Worm (Caenorhabditis elegans): ENCODE data around the gene sams-3.

ce11 chrIV:5869354-5869753, 20.9 kb downstream of the sams-3 start:
- TF ChIP-seq repo-1 (tag; optimal IDR thresholded peaks at IDR 0.05) (no peak), sdz-38 (tag; optimal IDR thresholded peaks at IDR 0.05) (no peak), Y67H2A.10 (GFP tag; conservative IDR thresholded peaks at IDR 0.05) (no peak), let-526 (GFP tag; IDR thresholded peaks at IDR 0.05) (no peak), dpff-1 (tag; optimal IDR thresholded peaks at IDR 0.05) (no peak)

Data from whole organism, young adult.